Worm (Caenorhabditis elegans): ENCODE data around the gene suca-1.

DNA sequence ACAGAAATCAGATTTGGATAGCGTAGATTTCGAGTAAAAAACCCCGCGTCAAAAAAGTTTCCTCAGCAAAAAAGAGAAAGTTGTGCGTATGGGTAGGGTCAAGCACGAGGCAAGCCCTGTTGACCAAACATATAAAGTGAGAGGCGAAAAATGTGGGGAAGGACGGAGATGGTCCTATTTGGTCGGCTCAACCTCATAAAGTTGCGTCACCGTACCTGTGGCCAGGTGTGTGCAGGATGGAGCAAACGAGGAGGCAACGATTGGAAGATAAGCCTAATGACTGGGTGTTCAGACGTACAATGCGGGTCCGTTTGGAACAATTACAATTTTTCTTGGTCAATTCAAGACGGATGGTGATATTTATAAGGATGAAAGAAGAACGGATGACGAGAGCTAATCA is 27.2 kb upstream of the suca-1 start:
- TF ChIP-seq klf-2 (GFP tag; conservative IDR thresholded peaks at IDR 0.05): no peak
- TF ChIP-seq med-1 (GFP tag; optimal IDR thresholded peaks at IDR 0.05; ENCODE audit: insufficient read depth): no peak
- no peak for TF ChIP-seq flt-1 (GFP tag; IDR thresholded peaks at IDR 0.05)
- TF ChIP-seq tab-1 (GFP tag; IDR thresholded peaks at IDR 0.05): no peak
- TF ChIP-seq ztf-23 (GFP tag; IDR thresholded peaks at IDR 0.05): no peak
- no peak for TF ChIP-seq T22C8.4 (GFP tag; IDR thresholded peaks at IDR 0.05)
- no peak for TF ChIP-seq ztf-29 (GFP tag; IDR thresholded peaks at IDR 0.05)
- TF ChIP-seq ref-1 (GFP tag; conservative IDR thresholded peaks at IDR 0.05): no peak
- TF ChIP-seq cog-1 (tag; optimal IDR thresholded peaks at IDR 0.05): no peak
